Worm (Caenorhabditis elegans) whole organism, L2 larva: ENCODE measurements around the gene srh-104.

ENCODE experiments used
- ama-1 ChIP-seq: fragments of 150-350 bp; optimal IDR thresholded peaks from 2 replicates; lab custom pipeline; 2018; ENCODE audit warnings: inconsistent platforms
- blmp-1 ChIP-seq: sonication (generic microtip); optimal IDR thresholded peaks from 2 replicates; lab custom pipeline; 2017; ENCODE audit warnings: missing genetic modification characterization, mild to moderate bottlenecking, missing compliant biosample characterization, antibody characterized with exemption, moderate library complexity; ENCODE audit not compliant: insufficient read depth
- lsy-2 ChIP-seq, 2 experiments: fragments of 150-350 bp in 1 of 2; sonication (generic microtip) in 1 of 2; optimal IDR thresholded peaks; 2 replicates each; lab custom pipeline; 2014 to 2017; ENCODE audit warnings: missing biosample characterization in 2 of 2, missing genetic modification characterization in 2 of 2
- snpc-4 ChIP-seq: fragments of 150-350 bp; optimal IDR thresholded peaks from 2 replicates; lab custom pipeline; 2014; ENCODE audit warnings: missing biosample characterization, missing genetic modification characterization

ce11 chrV:16214505-16214904, 29.5 kb downstream of the srh-104 start, which contains the start of gene F11A5.9:
- no peak for TF ChIP-seq lsy-2 (tag; optimal IDR thresholded peaks at IDR 0.05; lab: Kevin White, UChicago)
- no peak for TF ChIP-seq snpc-4 (tag; lab: Kevin White, UChicago)
- TF ChIP-seq ama-1, result no peak
- no peak for TF ChIP-seq blmp-1 (tag; lab: Kevin White, UChicago)
